Worm (Caenorhabditis elegans): ENCODE data around the gene npp-25.

Gene npp-25

ce11 chrIII:12904052-12904451 is 21.7 kb downstream of the npp-25 start:
- TF ChIP-seq sem-4 (tag; optimal IDR thresholded peaks at IDR 0.05) = no peak
- peak; percentile 76 for TF ChIP-seq mab-5 (tag; optimal IDR thresholded peaks at IDR 0.05)

DNA sequence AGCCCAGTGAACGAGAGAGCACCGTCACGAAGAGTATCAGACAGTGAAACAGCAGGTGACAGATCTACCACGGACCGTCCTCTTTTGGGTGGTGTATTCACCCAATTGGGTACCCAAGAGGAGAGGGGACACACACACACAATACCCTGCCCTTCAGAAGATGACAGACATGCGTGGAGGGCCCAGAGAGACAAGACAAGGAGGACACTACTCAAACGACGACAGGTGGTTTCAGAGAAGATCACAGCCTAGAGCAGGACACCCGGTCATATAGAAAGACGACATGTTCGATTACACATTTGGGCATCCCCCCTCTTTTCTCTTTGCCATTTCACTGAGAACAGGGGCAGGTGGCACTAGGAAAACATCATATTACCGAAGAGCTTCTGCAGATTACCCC is 31.6 kb downstream of the npp-25 start:
- TF ChIP-seq lsy-2 (tag; optimal IDR thresholded peaks at IDR 0.05) (no peak), Y55F3AM.14 (GFP tag; optimal IDR thresholded peaks at IDR 0.05) (no peak), lin-13 (GFP tag; optimal IDR thresholded peaks at IDR 0.05) (no peak), alr-1 (tag; optimal IDR thresholded peaks at IDR 0.05) (no peak), ztf-11 (tag; optimal IDR thresholded peaks at IDR 0.05) (no peak), blmp-1 (tag; optimal IDR thresholded peaks at IDR 0.05; ENCODE audit: insufficient read depth) (no peak), nhr-11 (tag; optimal IDR thresholded peaks at IDR 0.05) (no peak)

DNA sequence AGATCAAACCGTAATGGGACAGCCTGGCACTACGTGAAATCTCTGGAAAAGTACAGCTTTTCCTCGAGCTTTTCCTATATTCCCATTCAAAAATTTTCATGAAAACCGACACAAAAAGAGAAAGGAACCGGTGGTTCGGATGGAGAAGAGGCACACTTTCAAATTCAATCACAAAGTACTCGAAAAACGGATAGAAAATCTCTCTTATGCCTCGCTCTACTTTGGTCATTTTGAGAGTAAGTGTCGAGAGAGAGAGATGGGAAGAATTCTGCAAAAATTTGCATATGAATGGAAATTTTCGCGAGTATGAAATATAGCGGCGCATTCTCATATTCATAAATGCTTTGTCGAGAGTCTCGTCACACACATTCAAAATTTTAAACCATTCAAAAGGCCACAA is 33.0 kb downstream of the npp-25 start:
- TF ChIP-seq nhr-25 (tag; optimal IDR thresholded peaks at IDR 0.05) (no peak), mdl-1 (tag; optimal IDR thresholded peaks at IDR 0.05) (no peak), alr-1 (tag; optimal IDR thresholded peaks at IDR 0.05) (no peak), nhr-12 (tag; optimal IDR thresholded peaks at IDR 0.05) (no peak), ama-1 (optimal IDR thresholded peaks at IDR 0.05) (no peak), unc-62 (GFP tag; optimal IDR thresholded peaks at IDR 0.05) (no peak), peb-1 (tag; optimal IDR thresholded peaks at IDR 0.05) (no peak), nhr-23 (tag; optimal IDR thresholded peaks at IDR 0.05) (no peak), sem-4 (tag; optimal IDR thresholded peaks at IDR 0.05) (no peak), nhr-129 (tag; optimal IDR thresholded peaks at IDR 0.05) (no peak), nhr-77 (tag; optimal IDR thresholded peaks at IDR 0.05) (no peak)

DNA sequence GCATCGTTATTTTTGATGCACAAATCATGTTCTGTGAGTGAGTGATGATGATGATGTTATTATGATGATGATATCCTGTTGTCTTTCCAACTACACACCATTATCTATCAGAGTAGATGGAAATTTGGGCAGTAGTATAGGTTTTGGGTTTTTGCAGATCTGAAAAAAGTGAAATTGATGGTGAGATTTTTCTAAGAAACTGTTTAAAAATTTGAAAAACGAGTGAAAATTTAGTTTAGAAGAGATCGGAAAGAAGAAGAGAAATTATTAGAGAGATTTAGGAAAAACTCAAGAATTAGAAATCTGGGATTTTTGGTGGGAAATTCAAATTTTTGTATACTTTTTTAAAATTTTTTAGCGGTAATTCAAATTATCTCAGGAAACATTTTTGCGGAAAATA is 34.2 kb downstream of the npp-25 start, which contains the start of the genes Y37D8A.29 and unc-71:
Gene Y37D8A.29, minus strand, starts transcription at position 101 of the 400 bp plus-strand sequence.
Gene unc-71, minus strand, starts transcription at position 159 of the 400 bp plus-strand sequence.
- TF ChIP-seq lin-13 (GFP tag; optimal IDR thresholded peaks at IDR 0.05) (no peak), sma-9 (GFP tag; optimal IDR thresholded peaks at IDR 0.05) (no peak), sma-9 (tag; optimal IDR thresholded peaks at IDR 0.05) (no peak), snpc-4 (tag; optimal IDR thresholded peaks at IDR 0.05) (no peak), sma-3 (GFP tag; optimal IDR thresholded peaks at IDR 0.05) (no peak), skn-1 (tag; optimal IDR thresholded peaks at IDR 0.05) (no peak), nhr-77 (tag; optimal IDR thresholded peaks at IDR 0.05) (no peak), peb-1 (tag; optimal IDR thresholded peaks at IDR 0.05) (no peak), mab-5 (tag; optimal IDR thresholded peaks at IDR 0.05) (no peak), crh-2 (tag; optimal IDR thresholded peaks at IDR 0.05) (no peak), blmp-1 (tag; optimal IDR thresholded peaks at IDR 0.05; ENCODE audit: insufficient read depth) (no peak), ZK546.5 (tag; optimal IDR thresholded peaks at IDR 0.05) (no peak)

DNA sequence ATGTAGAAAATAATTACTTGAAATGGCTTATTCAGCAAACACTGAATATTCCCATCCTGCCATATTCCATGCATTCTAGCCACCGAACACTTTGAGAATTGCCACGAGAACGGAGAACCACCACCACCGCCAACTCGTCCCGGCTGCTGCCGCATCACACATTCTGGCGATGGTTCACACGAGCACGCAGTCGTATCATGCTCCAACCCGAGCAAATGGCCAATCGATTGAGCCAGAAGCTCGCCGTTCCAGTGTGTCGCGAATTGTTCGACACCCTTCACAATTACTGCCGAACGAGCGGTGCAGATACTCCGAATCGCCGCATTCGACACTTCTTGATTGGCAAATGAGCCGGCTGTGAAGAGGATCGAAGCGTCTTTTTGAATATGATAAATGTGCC is 40.6 kb downstream of the npp-25 start:
- TF ChIP-seq mbf-1 (tag; optimal IDR thresholded peaks at IDR 0.05) (no peak), nhr-12 (tag; optimal IDR thresholded peaks at IDR 0.05) (no peak), lsy-2 (tag; optimal IDR thresholded peaks at IDR 0.05) (no peak), egl-27 (tag; optimal IDR thresholded peaks at IDR 0.05) (no peak), nhr-6 (tag; optimal IDR thresholded peaks at IDR 0.05) (no peak), ztf-1 (GFP tag; conservative IDR thresholded peaks at IDR 0.05) (no peak), sma-9 (GFP tag; optimal IDR thresholded peaks at IDR 0.05) (no peak), sma-9 (tag; optimal IDR thresholded peaks at IDR 0.05) (no peak), unc-39 (tag; optimal IDR thresholded peaks at IDR 0.05) (no peak), fos-1 (tag; optimal IDR thresholded peaks at IDR 0.05) (no peak), ztf-4 (tag; optimal IDR thresholded peaks at IDR 0.05) (no peak), unc-55 (GFP tag; optimal IDR thresholded peaks at IDR 0.05) (no peak), peb-1 (tag; optimal IDR thresholded peaks at IDR 0.05) (no peak), alr-1 (tag; optimal IDR thresholded peaks at IDR 0.05) (no peak), nhr-21 (tag; optimal IDR thresholded peaks at IDR 0.05) (no peak), lin-11 (tag; optimal IDR thresholded peaks at IDR 0.05) (no peak), mdl-1 (tag; optimal IDR thresholded peaks at IDR 0.05) (no peak), aly-2 (tag; optimal IDR thresholded peaks at IDR 0.05) (no peak), skn-1 (tag; optimal IDR thresholded peaks at IDR 0.05) (no peak), snpc-4 (tag; optimal IDR thresholded peaks at IDR 0.05) (no peak)

Data from whole organism, L2 larva.